Worm (Caenorhabditis elegans) whole organism, L4 larva: ENCODE data around the gene csp-2.

Experiments
- D1046.2 ChIP-seq: fragments of 200-800 bp; sonication (Bioruptor generic); IDR thresholded peaks from 2 replicates; pipeline ENCODE4 v1.3.6; 2022; ENCODE audit warnings: missing genetic modification characterization, missing compliant biosample characterization
- R02D3.7 ChIP-seq: fragments of 150-350 bp; sonication (generic microtip); optimal IDR thresholded peaks from 3 replicates; lab custom pipeline; 2014; ENCODE audit warnings: missing biosample characterization, missing genetic modification characterization
- fkh-10 ChIP-seq: fragments of 150-350 bp; optimal IDR thresholded peaks from 2 replicates; lab custom pipeline; 2014; ENCODE audit warnings: missing biosample characterization, missing genetic modification reagents, missing genetic modification characterization
- nhr-28 ChIP-seq: fragments of 150-350 bp; optimal IDR thresholded peaks from 2 replicates; lab custom pipeline; 2014; ENCODE audit warnings: missing biosample characterization, missing genetic modification characterization

- TF ChIP-seq nhr-28 (no peak), fkh-10 (GFP tag; lab: Kevin White, UChicago) (no peak), D1046.2 (GFP tag; lab: Robert Waterston, UW) (no peak), R02D3.7 (tag; lab: Kevin White, UChicago) (no peak)
These were observed 35.6 kb upstream of the csp-2 start, which contains the start of gene srv-31 for ce11 chrIV:6271923-6272322.
